Worm (Caenorhabditis elegans) whole organism, L1 larva: Measurements from ENCODE around the gene Y47D3A.31.
A peak's percentile ranks its signal among the peaks of the same experiment; 100 is the strongest.

Source experiments
- Y116A8C.19 ChIP-seq: sonication (generic microtip); optimal IDR thresholded peaks from 2 replicates; lab custom pipeline; 2016; ENCODE audit warnings: missing compliant biosample characterization, missing genetic modification characterization, borderline replicate concordance
- jun-1 ChIP-seq: fragments of 150-350 bp; optimal IDR thresholded peaks from 2 replicates; lab custom pipeline; 2014; ENCODE audit warnings: missing biosample characterization, missing genetic modification reagents, missing genetic modification characterization
- tbx-2 ChIP-seq: sonication (generic microtip); optimal IDR thresholded peaks from 2 replicates; lab custom pipeline; 2016; ENCODE audit warnings: missing genetic modification characterization, missing compliant biosample characterization
- unc-30 ChIP-seq: sonication (generic microtip); optimal IDR thresholded peaks from 2 replicates; lab custom pipeline; 2017; ENCODE audit warnings: missing biosample characterization, missing genetic modification characterization

DNA sequence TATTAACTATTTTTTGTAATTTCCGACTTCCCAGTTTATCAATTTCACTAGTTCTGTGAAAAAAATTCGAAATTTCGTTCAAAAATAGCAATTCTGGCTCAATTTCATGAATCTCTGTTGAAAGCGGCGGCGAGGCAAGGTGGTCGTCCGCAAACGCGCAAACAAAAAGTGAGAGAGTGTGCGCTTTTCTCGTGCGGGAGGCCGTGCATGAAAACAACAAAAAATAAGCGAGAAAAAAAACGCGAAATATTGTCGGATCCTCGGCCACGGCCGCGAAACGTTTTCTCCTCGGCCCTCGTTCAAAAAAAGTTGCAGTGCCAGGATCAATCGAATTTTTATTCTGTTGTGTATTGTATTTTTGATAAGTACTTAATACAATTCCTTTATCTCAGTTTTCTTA lies 44.3 kb downstream of the Y47D3A.31 start:
- TF ChIP-seq Y116A8C.19 (no peak), tbx-2 (tag; lab: Kevin White, UChicago) (peak; percentile 74), unc-30 (no peak), jun-1 (tag; lab: Kevin White, UChicago) (no peak)
